Fruit fly (Drosophila melanogaster) whole organism, embryonic: ENCODE results near the gene CG32801.

Experiments
- CG10979 ChIP-seq: fragments of 200-800 bp; sonication (Bioruptor generic); optimal IDR thresholded peaks from 2 replicates; lab custom pipeline; 2018; ENCODE audit warnings: missing biosample characterization, mild to moderate bottlenecking, missing genetic modification characterization, moderate library complexity
- CG11696 ChIP-seq: fragments of 200-800 bp; sonication (Bioruptor generic); IDR thresholded peaks from 2 replicates; pipeline ENCODE4 v1.3.6; 2022; ENCODE audit warnings: missing biosample characterization, missing genetic modification characterization
- CG12659 ChIP-seq: fragments of 200-800 bp; sonication (Bioruptor generic); optimal IDR thresholded peaks from 3 replicates; lab custom pipeline; 2017; ENCODE audit warnings: mild to moderate bottlenecking, missing biosample characterization, missing genetic modification reagents, missing genetic modification characterization
- CG13287 ChIP-seq: fragments of 200-800 bp; sonication (Bioruptor generic); IDR thresholded peaks from 2 replicates; pipeline ENCODE4 v1.3.6; 2022; ENCODE audit warnings: missing biosample characterization, missing genetic modification characterization; ENCODE audit not compliant: partially characterized antibody
- CG1647 ChIP-seq: fragments of 200-800 bp; sonication (Bioruptor generic); optimal IDR thresholded peaks from 3 replicates; lab custom pipeline; 2016; ENCODE audit warnings: missing biosample characterization, missing genetic modification characterization
- CG17612 ChIP-seq: fragments of 200-800 bp; sonication (Bioruptor generic); IDR thresholded peaks from 2 replicates; pipeline ENCODE4 v1.3.6; 2022; ENCODE audit warnings: missing biosample characterization, missing genetic modification characterization
- CG18011 ChIP-seq: fragments of 200-800 bp; sonication (Bioruptor generic); optimal IDR thresholded peaks from 2 replicates; lab custom pipeline; 2017; ENCODE audit warnings: missing biosample characterization, missing genetic modification characterization, mild to moderate bottlenecking, moderate library complexity, missing genotype
- CG18262 ChIP-seq: fragments of 200-800 bp; optimal IDR thresholded peaks from 3 replicates; lab custom pipeline; 2019; ENCODE audit warnings: missing biosample characterization, mild to moderate bottlenecking, missing genetic modification characterization, moderate library complexity
- CG2120 ChIP-seq: fragments of 200-800 bp; sonication (Bioruptor generic); optimal IDR thresholded peaks from 3 replicates; lab custom pipeline; 2016; ENCODE audit warnings: missing biosample characterization, missing genetic modification characterization
- CG2678 ChIP-seq: fragments of 200-800 bp; sonication (Bioruptor generic); optimal IDR thresholded peaks from 3 replicates; lab custom pipeline; 2019; ENCODE audit warnings: missing biosample characterization, mild to moderate bottlenecking, missing genetic modification characterization, moderate library complexity
- CG31224 ChIP-seq: fragments of 200-800 bp; sonication (Bioruptor generic); IDR thresholded peaks from 2 replicates; pipeline ENCODE4 v1.3.6; 2022; ENCODE audit warnings: missing biosample characterization, missing genetic modification characterization
- CG32532 ChIP-seq: fragments of 200-800 bp; sonication (Bioruptor generic); IDR thresholded peaks from 2 replicates; pipeline ENCODE4 v1.3.6; 2022; ENCODE audit warnings: missing biosample characterization, missing genetic modification characterization
- CG3281 ChIP-seq: fragments of 200-800 bp; sonication (Bioruptor generic); optimal IDR thresholded peaks from 3 replicates; lab custom pipeline; 2017; ENCODE audit warnings: missing biosample characterization, mild to moderate bottlenecking, missing genetic modification characterization
- CG3847 ChIP-seq: fragments of 200-800 bp; sonication (Bioruptor generic); IDR thresholded peaks from 2 replicates; pipeline ENCODE4 v1.3.6; 2022; ENCODE audit warnings: missing biosample characterization, missing genetic modification characterization
- CG4360 ChIP-seq: fragments of 200-800 bp; sonication (Bioruptor generic); IDR thresholded peaks from 2 replicates; pipeline ENCODE4 v1.3.6; 2022; ENCODE audit warnings: missing biosample characterization, missing genetic modification characterization
- CG6689 ChIP-seq: fragments of 200-800 bp; sonication (Bioruptor generic); IDR thresholded peaks from 2 replicates; pipeline ENCODE4 v1.3.6; 2022; ENCODE audit warnings: missing biosample characterization, missing genetic modification characterization
- CG7928 ChIP-seq: fragments of 200-800 bp; sonication (Bioruptor generic); optimal IDR thresholded peaks from 2 replicates; lab custom pipeline; 2017; ENCODE audit warnings: missing biosample characterization, mild to moderate bottlenecking, missing genetic modification characterization
- CG8765 ChIP-seq: fragments of 200-800 bp; sonication (Bioruptor generic); IDR thresholded peaks from 2 replicates; pipeline ENCODE4 v1.3.6; 2022; ENCODE audit warnings: missing biosample characterization, missing genetic modification characterization
- CG8924 ChIP-seq: fragments of 200-800 bp; optimal IDR thresholded peaks from 3 replicates; lab custom pipeline; 2019; ENCODE audit warnings: missing biosample characterization, mild to moderate bottlenecking, missing genetic modification characterization, moderate library complexity
- CG9609 ChIP-seq: fragments of 200-800 bp; sonication (Bioruptor generic); optimal IDR thresholded peaks from 3 replicates; lab custom pipeline; 2016; ENCODE audit warnings: missing biosample characterization, missing genetic modification characterization
- D19B ChIP-seq: fragments of 200-800 bp; sonication (Bioruptor generic); optimal IDR thresholded peaks from 2 replicates; lab custom pipeline; 2017; ENCODE audit warnings: missing biosample characterization, mild to moderate bottlenecking, missing genetic modification characterization
- Ets97D ChIP-seq: fragments of 200-800 bp; sonication (Bioruptor generic); optimal IDR thresholded peaks from 3 replicates; lab custom pipeline; 2016; ENCODE audit warnings: missing biosample characterization, missing genetic modification characterization
- GATAe ChIP-seq: fragments of 200-800 bp; sonication (Bioruptor generic); conservative IDR thresholded peaks from 2 replicates; pipeline ENCODE4 v1.3.6; 2022; ENCODE audit warnings: missing biosample characterization, missing genetic modification characterization
- Gsc ChIP-seq: fragments of 200-800 bp; sonication (Bioruptor generic); IDR thresholded peaks from 2 replicates; pipeline ENCODE4 v1.3.6; 2022; ENCODE audit warnings: missing biosample characterization, missing genetic modification characterization
- Gug ChIP-seq: fragments of 200-800 bp; sonication (Bioruptor generic); IDR thresholded peaks from 4 replicates; pipeline ENCODE4 v1.3.6; 2022; ENCODE audit warnings: missing biosample characterization, missing genetic modification characterization
- Hr3 ChIP-seq: fragments of 200-800 bp; sonication (Bioruptor generic); optimal IDR thresholded peaks from 3 replicates; lab custom pipeline; 2016; ENCODE audit warnings: missing biosample characterization, missing genetic modification characterization
- Hr78 ChIP-seq, 2 experiments: fragments of 200-800 bp in 1 of 2; fragments of >200 bp in 1 of 2; sonication (Bioruptor generic) in 1 of 2; optimal IDR thresholded peaks; 2 replicates each; lab custom pipeline; 2017 to 2019; ENCODE audit warnings: missing biosample characterization in 2 of 2, missing genetic modification characterization in 2 of 2, mild to moderate bottlenecking in 1 of 2, moderate library complexity in 1 of 2
- MESR4 ChIP-seq: fragments of 200-800 bp; sonication (Bioruptor generic); optimal IDR thresholded peaks from 2 replicates; lab custom pipeline; 2018; ENCODE audit warnings: missing biosample characterization, mild to moderate bottlenecking, missing genetic modification characterization, moderate library complexity
- MTF-1 ChIP-seq: fragments of 200-800 bp; sonication (Bioruptor generic); optimal IDR thresholded peaks from 2 replicates; lab custom pipeline; 2018; ENCODE audit warnings: missing biosample characterization, mild to moderate bottlenecking, missing genetic modification characterization, borderline replicate concordance
- NFAT ChIP-seq: fragments of 200-800 bp; sonication (Bioruptor generic); IDR thresholded peaks from 2 replicates; pipeline ENCODE4 v1.3.6; 2022; ENCODE audit warnings: missing biosample characterization, missing genetic modification characterization
- NfI ChIP-seq: fragments of 200-800 bp; sonication (Bioruptor generic); optimal IDR thresholded peaks from 3 replicates; lab custom pipeline; 2018; ENCODE audit warnings: missing biosample characterization, mild to moderate bottlenecking, missing genetic modification characterization, moderate library complexity
- Side ChIP-seq: fragments of 200-800 bp; sonication (Bioruptor generic); optimal IDR thresholded peaks from 2 replicates; lab custom pipeline; 2016; ENCODE audit warnings: missing biosample characterization, missing genetic modification characterization
- Spps ChIP-seq: fragments of 200-800 bp; sonication (Bioruptor generic); optimal IDR thresholded peaks from 2 replicates; lab custom pipeline; 2018; ENCODE audit warnings: missing biosample characterization, mild to moderate bottlenecking, missing genetic modification characterization
- aop ChIP-seq: fragments of 200-800 bp; sonication (Bioruptor generic); IDR thresholded peaks from 2 replicates; pipeline ENCODE4 v1.3.6; 2022; ENCODE audit warnings: missing biosample characterization, missing genetic modification characterization
- ato ChIP-seq: fragments of 200-800 bp; sonication (Bioruptor generic); IDR thresholded peaks from 2 replicates; pipeline ENCODE4 v1.3.6; 2022; ENCODE audit warnings: missing biosample characterization, missing genetic modification characterization; ENCODE audit not compliant: partially characterized antibody
- bbx ChIP-seq: fragments of 200-800 bp; sonication (Bioruptor generic); IDR thresholded peaks from 2 replicates; pipeline ENCODE4 v1.3.6; 2022; ENCODE audit warnings: missing biosample characterization, missing genetic modification characterization; ENCODE audit not compliant: partially characterized antibody
- crc ChIP-seq: fragments of 200-800 bp; sonication (Bioruptor generic); optimal IDR thresholded peaks from 2 replicates; lab custom pipeline; 2016; ENCODE audit warnings: missing biosample characterization, missing genetic modification characterization
- crp ChIP-seq, 2 experiments: fragments of 200-800 bp; sonication (Bioruptor generic); optimal IDR thresholded peaks; 2 replicates in 1 of 2; 3 replicates in 1 of 2; lab custom pipeline; 2017; ENCODE audit warnings: missing biosample characterization in 2 of 2, missing genetic modification characterization in 2 of 2, mild to moderate bottlenecking in 1 of 2, moderate library complexity in 1 of 2
- fru ChIP-seq: fragments of >200 bp; optimal IDR thresholded peaks from 2 replicates; lab custom pipeline; 2017
- gem ChIP-seq: fragments of 200-800 bp; sonication (Bioruptor generic); optimal IDR thresholded peaks from 2 replicates; lab custom pipeline; 2019; ENCODE audit warnings: missing biosample characterization, mild to moderate bottlenecking, missing genetic modification characterization, moderate library complexity
- kay ChIP-seq: fragments of 200-800 bp; sonication (Bioruptor generic); optimal IDR thresholded peaks from 2 replicates; lab custom pipeline; 2016; ENCODE audit warnings: missing biosample characterization, missing genetic modification characterization
- nau ChIP-seq: fragments of 200-800 bp; sonication (Bioruptor generic); optimal IDR thresholded peaks from 3 replicates; lab custom pipeline; 2017; ENCODE audit warnings: missing biosample characterization, mild to moderate bottlenecking, missing genetic modification characterization, missing genetic modification reagents
- nerfin-1 ChIP-seq: fragments of 200-800 bp; sonication (Bioruptor generic); optimal IDR thresholded peaks from 3 replicates; lab custom pipeline; 2019; ENCODE audit warnings: missing biosample characterization, mild to moderate bottlenecking, missing genetic modification characterization, moderate library complexity
- pfk ChIP-seq: fragments of 200-800 bp; sonication (Bioruptor generic); optimal IDR thresholded peaks from 2 replicates; lab custom pipeline; 2018; ENCODE audit warnings: missing biosample characterization, mild to moderate bottlenecking, missing genetic modification characterization, moderate library complexity
- row ChIP-seq: fragments of 200-800 bp; sonication (Bioruptor generic); IDR thresholded peaks from 3 replicates; pipeline ENCODE4 v1.3.6; 2022; ENCODE audit warnings: missing biosample characterization, missing genetic modification characterization
- scrt ChIP-seq: fragments of 200-800 bp; sonication (Bioruptor generic); optimal IDR thresholded peaks from 2 replicates; lab custom pipeline; 2018; ENCODE audit warnings: missing biosample characterization, mild to moderate bottlenecking, missing genetic modification characterization, moderate library complexity
- slp2 ChIP-seq: fragments of 200-800 bp; sonication (Bioruptor generic); optimal IDR thresholded peaks from 2 replicates; lab custom pipeline; 2016; ENCODE audit warnings: missing biosample characterization, missing genetic modification characterization
- tna ChIP-seq: fragments of 200-800 bp; sonication (Bioruptor generic); IDR thresholded peaks from 2 replicates; pipeline ENCODE4 v1.3.6; 2022; ENCODE audit warnings: missing biosample characterization, missing genetic modification characterization; ENCODE audit not compliant: partially characterized antibody
- zen ChIP-seq: fragments of 200-800 bp; sonication (Bioruptor generic); optimal IDR thresholded peaks from 3 replicates; lab custom pipeline; 2018; ENCODE audit warnings: missing biosample characterization, mild to moderate bottlenecking, missing genetic modification characterization, moderate library complexity

The CG32801 gene

dm6 chrX:1922765-1923501 lies 20.0 kb upstream of the CG32801 start, which contains the start of the genes eIF2Bepsilon and Ocrl (continued):
- TF ChIP-seq MTF-1 (GFP tag; lab: Kevin White, UChicago) = no peak
- TF ChIP-seq Spps (tag; lab: Kevin White, UChicago) = peak; percentile 4
- TF ChIP-seq CG2678 (tag; lab: Kevin White, UChicago) = no peak
- no peak for TF ChIP-seq CG1647 (GFP tag; lab: Kevin White, UChicago)
- no peak for TF ChIP-seq CG8924 (tag; lab: Kevin White, UChicago)
- TF ChIP-seq zen (tag; lab: Kevin White, UChicago) = peak; percentile 56
- peak; percentile 93 for TF ChIP-seq CG4360 (GFP tag; lab: Robert Waterston, UW)
- no peak for TF ChIP-seq nau (GFP tag; lab: Kevin White, UChicago)
- TF ChIP-seq crp (GFP tag; optimal IDR thresholded peaks at IDR 0.05; lab: Kevin White, UChicago) = peak in 1 of 2 experiments; percentile 35
- no peak for TF ChIP-seq CG3281 (GFP tag; lab: Kevin White, UChicago)
- no peak for TF ChIP-seq Hr78 (GFP tag; optimal IDR thresholded peaks at IDR 0.05; lab: Kevin White, UChicago)
- no peak for TF ChIP-seq pfk (GFP tag; lab: Kevin White, UChicago)
- peak; percentile 0 for TF ChIP-seq CG2120 (GFP tag; lab: Kevin White, UChicago)
- TF ChIP-seq fru = no peak
- no peak for TF ChIP-seq Gsc (GFP tag; lab: Robert Waterston, UW)
- no peak for TF ChIP-seq CG11696 (GFP tag; lab: Robert Waterston, UW)
- TF ChIP-seq NfI (GFP tag; lab: Kevin White, UChicago) = no peak
- TF ChIP-seq CG18011 (GFP tag; lab: Kevin White, UChicago) = no peak
- no peak for TF ChIP-seq slp2
- no peak for TF ChIP-seq scrt (GFP tag; lab: Kevin White, UChicago)
- peak; percentile 44; the same call in 1 of the 2 replicates for TF ChIP-seq CG13287 (GFP tag; lab: Robert Waterston, UW)
- TF ChIP-seq CG17612 (GFP tag; lab: Robert Waterston, UW) = no peak
- TF ChIP-seq CG32532 (GFP tag; lab: Robert Waterston, UW) = no peak
- no peak for TF ChIP-seq Hr3 (GFP tag; lab: Kevin White, UChicago)
- TF ChIP-seq CG8765 (GFP tag; lab: Robert Waterston, UW) = no peak
- no peak for TF ChIP-seq Gug (GFP tag; lab: Robert Waterston, UW)
- TF ChIP-seq CG3847 (GFP tag; lab: Robert Waterston, UW) = peak; percentile 67
- peak; percentile 49 for TF ChIP-seq nerfin-1 (tag; lab: Kevin White, UChicago)
- no peak for TF ChIP-seq aop (GFP tag; lab: Robert Waterston, UW)
- TF ChIP-seq CG18262 = no peak
- TF ChIP-seq bbx = peak; percentile 41; the same call in 1 of the 2 replicates
- TF ChIP-seq CG6689 = no peak
- TF ChIP-seq GATAe (GFP tag; lab: Robert Waterston, UW) = no peak
- TF ChIP-seq crc = no peak
- peak; percentile 11 for TF ChIP-seq CG9609
- TF ChIP-seq ato (GFP tag; lab: Robert Waterston, UW) = no peak
- TF ChIP-seq CG10979 (tag; lab: Kevin White, UChicago) = peak; percentile 1
- TF ChIP-seq CG12659 (GFP tag; lab: Kevin White, UChicago) = peak; percentile 77
- TF ChIP-seq kay = peak; percentile 27
- TF ChIP-seq NFAT = 0 out of 2 replicates have a peak, but pooled peaks have one; percentile 4
- peak; percentile 6 for TF ChIP-seq CG7928 (GFP tag; lab: Kevin White, UChicago)
- no peak for TF ChIP-seq CG31224 (GFP tag; lab: Robert Waterston, UW)
- peak; percentile 49 for TF ChIP-seq Ets97D (GFP tag; lab: Kevin White, UChicago)
- TF ChIP-seq D19B (GFP tag; lab: Kevin White, UChicago) = no peak
- peak; percentile 23; the same call in 1 of the 3 replicates for TF ChIP-seq row
- no peak for TF ChIP-seq gem (tag; lab: Kevin White, UChicago)
- peak; percentile 88 for TF ChIP-seq MESR4 (GFP tag; lab: Kevin White, UChicago)
- TF ChIP-seq tna (GFP tag; lab: Robert Waterston, UW) = no peak
- no peak for TF ChIP-seq Side
